Worm (Caenorhabditis elegans) whole organism, L4/young adult: ENCODE data around the gene F56A4.3.
"Not testable (repeated sequence)": the region's sequence is repeated elsewhere in the genome, so short reads cannot be mapped to it uniquely, and the experiment has no call there.

Experiments used
- W03F9.2 ChIP-seq: fragments of 150-350 bp; optimal IDR thresholded peaks from 2 replicates; lab custom pipeline; 2014; ENCODE audit warnings: missing biosample characterization, missing genetic modification characterization
- dao-5 ChIP-seq: sonication (generic microtip); optimal IDR thresholded peaks from 2 replicates; lab custom pipeline; 2016; ENCODE audit warnings: missing genotype, missing genetic modification characterization, moderate library complexity, missing compliant biosample characterization
- him-1 ChIP-seq: sonication (generic microtip); optimal IDR thresholded peaks from 2 replicates; lab custom pipeline; 2016; ENCODE audit warnings: missing genotype, missing genetic modification reagents, missing genetic modification characterization, missing compliant biosample characterization

Gene F56A4.3

ce11 chrV:2453114-2453513 is at the start of gene F56A4.3:
F56A4.3 (plus strand) TSS chrV:2453414.
- TF ChIP-seq dao-5, W03F9.2, him-1 (tag; lab: Kevin White, UChicago): not testable (repeated sequence)

ce11 chrV:2407214-2407613 is 46.0 kb upstream of the F56A4.3 start, which contains the start of gene str-265:
str-265 (minus strand) TSS chrV:2407314.
- TF ChIP-seq W03F9.2, dao-5, him-1 (tag; lab: Kevin White, UChicago): not testable (repeated sequence)

- TF ChIP-seq him-1, dao-5, W03F9.2 (tag; lab: Kevin White, UChicago): not testable (repeated sequence)
Observed at ce11 chrV:2428024-2428423, 25.2 kb upstream of the F56A4.3 start, which contains the start of gene str-119. str-119 (minus strand) TSS chrV:2428124.
